Fruit fly (Drosophila melanogaster): ENCODE measurements around the gene Brf.

DNA sequence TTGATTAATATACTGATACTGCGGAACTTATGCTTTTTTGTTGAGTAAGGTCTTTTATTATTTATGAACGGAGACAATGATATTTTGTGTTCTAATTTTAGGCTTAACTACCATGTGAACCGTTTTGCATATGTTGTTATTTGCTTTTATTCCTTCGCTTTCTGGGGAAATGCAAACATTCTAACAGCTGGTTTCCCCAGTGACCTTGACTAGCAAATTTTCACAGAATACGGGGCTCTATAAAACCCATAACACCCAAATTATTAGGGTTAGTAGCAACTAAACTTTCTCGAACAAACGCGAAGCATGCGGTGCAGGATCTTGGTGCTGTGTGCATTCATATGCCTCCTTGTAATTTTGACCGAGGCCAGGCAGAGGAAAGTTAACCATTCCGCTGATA is 16.4 kb upstream of the Brf start, which contains the start of gene CG17283:
- TF ChIP-seq tup (GFP tag; optimal IDR thresholded peaks at IDR 0.05) (no peak), CG1832 (GFP tag; optimal IDR thresholded peaks at IDR 0.05) (no peak)
